Worm (Caenorhabditis elegans): ENCODE data around the gene pqn-83.

DNA sequence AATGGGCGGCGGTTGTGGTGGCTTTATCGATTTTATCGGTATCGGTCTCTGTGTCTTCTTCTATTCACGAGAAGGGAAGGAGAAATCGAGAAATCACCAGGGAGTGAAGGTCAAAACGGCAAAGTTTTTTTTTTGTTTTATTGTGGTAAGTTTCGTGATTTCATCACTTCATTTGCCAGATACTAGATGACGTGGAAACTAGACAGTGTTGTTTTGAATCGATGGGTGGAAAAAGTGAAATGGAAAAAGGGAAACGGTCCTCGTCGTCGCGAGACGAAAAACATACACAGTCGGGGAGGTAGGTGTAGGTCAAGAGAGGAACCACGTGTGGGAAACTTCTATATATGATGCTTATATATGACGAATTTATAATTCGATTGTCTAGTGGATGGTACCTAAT is 1.8 kb upstream of the pqn-83 start:
- no peak for TF ChIP-seq ztf-23 (GFP tag; IDR thresholded peaks at IDR 0.05)
- TF ChIP-seq cog-1 (tag; optimal IDR thresholded peaks at IDR 0.05) = no peak
